Worm (Caenorhabditis elegans): ENCODE data around the gene ZK662.5.
A peak's percentile ranks its signal among the peaks of the same experiment; 100 is the strongest.

The ZK662.5 gene

DNA sequence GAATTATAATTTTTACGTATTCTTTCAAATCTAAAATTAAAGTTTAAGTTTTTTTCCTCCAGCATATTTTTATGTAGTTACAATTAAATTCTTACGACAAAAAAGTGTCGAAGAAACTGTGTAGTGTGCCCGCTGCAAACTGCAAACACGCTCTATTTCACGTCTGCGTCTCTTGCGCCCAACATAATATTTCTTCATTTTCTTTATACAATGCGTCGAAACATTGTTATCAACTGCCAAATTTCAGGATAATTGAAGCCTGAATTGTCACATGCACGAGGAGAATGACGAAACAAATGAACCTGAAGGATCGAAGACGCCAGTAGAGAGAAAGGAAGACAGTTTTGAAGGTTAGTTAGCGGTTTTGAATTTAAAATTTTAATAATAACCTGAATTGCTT is 32.2 kb upstream of the ZK662.5 start, which contains the start of gene C03H12.1:
Gene C03H12.1, plus strand, starts transcription at position 206 of the 400 bp plus-strand sequence.
- TF ChIP-seq spr-3 (GFP tag; optimal IDR thresholded peaks at IDR 0.05) (no peak), vab-7 (GFP tag; IDR thresholded peaks at IDR 0.05) (no peak), zfp-3 (GFP tag; conservative IDR thresholded peaks at IDR 0.05) (no peak), lim-7 (GFP tag; IDR thresholded peaks at IDR 0.05) (no peak), T20F7.1 (GFP tag; optimal IDR thresholded peaks at IDR 0.05) (no peak), snpc-1.2 (GFP tag; IDR thresholded peaks at IDR 0.05) (no peak), egl-27 (tag; optimal IDR thresholded peaks at IDR 0.05) (no peak), hlh-11 (tag; optimal IDR thresholded peaks at IDR 0.05) (peak; percentile 63), ceh-82 (tag; optimal IDR thresholded peaks at IDR 0.05) (no peak), nhr-237 (tag; optimal IDR thresholded peaks at IDR 0.05) (no peak), F26F4.8 (GFP tag; conservative IDR thresholded peaks at IDR 0.05) (no peak), F37D6.2 (tag; optimal IDR thresholded peaks at IDR 0.05) (no peak), lin-13 (GFP tag; optimal IDR thresholded peaks at IDR 0.05) (no peak), set-16 (GFP tag; IDR thresholded peaks at IDR 0.05) (no peak), rbr-2 (tag; optimal IDR thresholded peaks at IDR 0.05) (no peak), lsy-2 (tag; optimal IDR thresholded peaks at IDR 0.05) (no peak), hif-1 (tag; optimal IDR thresholded peaks at IDR 0.05) (no peak), mxl-2 (GFP tag; conservative IDR thresholded peaks at IDR 0.05) (no peak), pha-4 (GFP tag; IDR thresholded peaks at IDR 0.05) (no peak), pha-4 (tag; optimal IDR thresholded peaks at IDR 0.05) (no peak), ztf-7 (tag; optimal IDR thresholded peaks at IDR 0.05) (no peak), Y5F2A.4 (GFP tag; optimal IDR thresholded peaks at IDR 0.05) (no peak), nhr-77 (tag; optimal IDR thresholded peaks at IDR 0.05) (no peak), fkh-10 (GFP tag; optimal IDR thresholded peaks at IDR 0.05) (no peak), spr-1 (tag; optimal IDR thresholded peaks at IDR 0.05) (no peak), ceh-28 (tag; optimal IDR thresholded peaks at IDR 0.05) (no peak), Y75B8A.6 (GFP tag; IDR thresholded peaks at IDR 0.05) (no peak), ceh-44 (GFP tag; IDR thresholded peaks at IDR 0.05) (no peak), ceh-62 (tag; optimal IDR thresholded peaks at IDR 0.05) (no peak), dmd-8 (GFP tag; IDR thresholded peaks at IDR 0.05) (no peak), zip-11 (GFP tag; IDR thresholded peaks at IDR 0.05) (no peak), pqm-1 (tag; optimal IDR thresholded peaks at IDR 0.05) (peak; percentile 4), ama-1 (optimal IDR thresholded peaks at IDR 0.05) (no peak), nhr-111 (GFP tag; optimal IDR thresholded peaks at IDR 0.05) (no peak), unc-39 (tag; optimal IDR thresholded peaks at IDR 0.05) (no peak), daf-19 (GFP tag; conservative IDR thresholded peaks at IDR 0.05) (no peak), Y105C5A.15 (GFP tag; IDR thresholded peaks at IDR 0.05) (no peak), php-3 (GFP tag; IDR thresholded peaks at IDR 0.05) (no peak), zip-2 (tag; optimal IDR thresholded peaks at IDR 0.05) (no peak), unc-130 (GFP tag; optimal IDR thresholded peaks at IDR 0.05) (no peak), mes-2 (tag; optimal IDR thresholded peaks at IDR 0.05; ENCODE audit: poor library complexity, severe bottlenecking) (peak; percentile 41), mep-1 (tag; optimal IDR thresholded peaks at IDR 0.05) (no peak), lin-15B (tag; optimal IDR thresholded peaks at IDR 0.05) (no peak), lin-1 (GFP tag; IDR thresholded peaks at IDR 0.05) (no peak), dmd-6 (GFP tag; IDR thresholded peaks at IDR 0.05) (peak; percentile 75), dmd-9 (GFP tag; IDR thresholded peaks at IDR 0.05) (no peak), nhr-6 (tag; optimal IDR thresholded peaks at IDR 0.05) (no peak), zag-1 (tag; optimal IDR thresholded peaks at IDR 0.05) (no peak), nhr-41 (GFP tag; IDR thresholded peaks at IDR 0.05) (no peak), mdl-1 (tag; optimal IDR thresholded peaks at IDR 0.05) (peak in 1 of 2 experiments; percentile 31), nhr-76 (tag; optimal IDR thresholded peaks at IDR 0.05) (no peak), ctbp-1 (GFP tag; IDR thresholded peaks at IDR 0.05) (no peak), aha-1 (tag) (no peak), lin-29 (GFP tag; IDR thresholded peaks at IDR 0.05) (no peak)
